Fruit fly (Drosophila melanogaster) whole organism, prepupa: ENCODE data around the gene betaTub85D.

Experiments used
- Blimp-1 ChIP-seq: fragments of 200-800 bp; sonication (Bioruptor generic); optimal IDR thresholded peaks from 3 replicates; lab custom pipeline; 2017; ENCODE audit warnings: missing biosample characterization, missing genetic modification characterization, mild to moderate bottlenecking, moderate library complexity, missing genetic modification reagents
- CG10631 ChIP-seq: fragments of 200-800 bp; sonication (Bioruptor generic); optimal IDR thresholded peaks from 2 replicates; lab custom pipeline; 2016; ENCODE audit warnings: missing biosample characterization, missing genetic modification characterization
- CG11294 ChIP-seq: fragments of 200-800 bp; sonication (Bioruptor generic); IDR thresholded peaks from 2 replicates; pipeline ENCODE4 v1.3.6; 2022; ENCODE audit warnings: missing biosample characterization, missing genetic modification characterization
- CG11902 ChIP-seq: fragments of 200-800 bp; sonication (Bioruptor generic); optimal IDR thresholded peaks from 3 replicates; lab custom pipeline; 2016; ENCODE audit warnings: missing biosample characterization, missing genetic modification characterization
- CG15336 ChIP-seq: fragments of 200-800 bp; sonication (Bioruptor generic); IDR thresholded peaks from 2 replicates; pipeline ENCODE4 v1.3.6; 2022; ENCODE audit warnings: missing biosample characterization, missing genetic modification characterization
- CG31627 ChIP-seq: fragments of 200-800 bp; sonication (Bioruptor generic); optimal IDR thresholded peaks from 3 replicates; lab custom pipeline; 2016; ENCODE audit warnings: missing biosample characterization, missing genetic modification characterization
- CG32006 ChIP-seq: fragments of 200-800 bp; sonication (Bioruptor generic); optimal IDR thresholded peaks from 3 replicates; lab custom pipeline; 2017; ENCODE audit warnings: missing biosample characterization, mild to moderate bottlenecking, missing genetic modification characterization
- CG34406 ChIP-seq: fragments of 200-800 bp; sonication (Bioruptor generic); optimal IDR thresholded peaks from 3 replicates; lab custom pipeline; 2016; ENCODE audit warnings: missing biosample characterization, missing genetic modification characterization
- CG3919 ChIP-seq: fragments of 200-800 bp; sonication (Bioruptor generic); optimal IDR thresholded peaks from 3 replicates; lab custom pipeline; 2016; ENCODE audit warnings: missing biosample characterization, missing genetic modification characterization
- CG4318 ChIP-seq: fragments of 200-800 bp; sonication (Bioruptor generic); optimal IDR thresholded peaks from 3 replicates; lab custom pipeline; 2017; ENCODE audit warnings: missing biosample characterization, mild to moderate bottlenecking, missing genetic modification characterization
- CG6163 ChIP-seq: fragments of 200-800 bp; sonication (Bioruptor generic); IDR thresholded peaks from 3 replicates; pipeline ENCODE4 v1.3.6; 2022; ENCODE audit warnings: missing biosample characterization, missing genetic modification characterization
- CG6276 ChIP-seq: fragments of 200-800 bp; sonication (Bioruptor generic); optimal IDR thresholded peaks from 2 replicates; lab custom pipeline; 2017; ENCODE audit warnings: missing biosample characterization, mild to moderate bottlenecking, missing genetic modification characterization
- CG6792 ChIP-seq: fragments of 200-800 bp; sonication (Bioruptor generic); optimal IDR thresholded peaks from 3 replicates; lab custom pipeline; 2016; ENCODE audit warnings: missing biosample characterization, missing genetic modification characterization
- CG6808 ChIP-seq: fragments of 200-800 bp; sonication (Bioruptor generic); optimal IDR thresholded peaks from 3 replicates; lab custom pipeline; 2017; ENCODE audit warnings: missing biosample characterization, missing genetic modification characterization, mild to moderate bottlenecking, moderate library complexity, missing genetic modification reagents
- CG6854 ChIP-seq: fragments of 200-800 bp; sonication (Bioruptor generic); optimal IDR thresholded peaks from 2 replicates; lab custom pipeline; 2017; ENCODE audit warnings: missing biosample characterization, mild to moderate bottlenecking, missing genetic modification characterization
- CG7368 ChIP-seq: fragments of 200-800 bp; sonication (Bioruptor generic); optimal IDR thresholded peaks from 3 replicates; lab custom pipeline; 2016; ENCODE audit warnings: missing biosample characterization, missing genetic modification characterization
- CG8319 ChIP-seq: fragments of 200-800 bp; sonication (Bioruptor generic); optimal IDR thresholded peaks from 3 replicates; lab custom pipeline; 2016; ENCODE audit warnings: missing biosample characterization, missing genetic modification characterization
- CG8632 ChIP-seq: fragments of 200-800 bp; sonication (Bioruptor generic); optimal IDR thresholded peaks from 3 replicates; lab custom pipeline; 2016; ENCODE audit warnings: missing biosample characterization, missing genetic modification characterization
- Eip75B ChIP-seq: fragments of 200-800 bp; sonication (Bioruptor generic); optimal IDR thresholded peaks from 3 replicates; lab custom pipeline; 2016; ENCODE audit warnings: missing biosample characterization, missing genetic modification characterization
- Eip78C ChIP-seq: fragments of 200-800 bp; sonication (Bioruptor generic); peaks from one replicate; lab custom pipeline; 2016; ENCODE audit warnings: missing biosample characterization, missing genetic modification characterization
- Eip93F ChIP-seq: fragments of 200-800 bp; sonication (Bioruptor generic); optimal IDR thresholded peaks from 2 replicates; lab custom pipeline; 2016; ENCODE audit warnings: missing biosample characterization, mild to moderate bottlenecking, missing genetic modification characterization
- Ets21C ChIP-seq: fragments of 200-800 bp; sonication (Bioruptor generic); optimal IDR thresholded peaks from 3 replicates; lab custom pipeline; 2016; ENCODE audit warnings: missing biosample characterization, missing genetic modification characterization
- Ets96B ChIP-seq: fragments of 200-800 bp; optimal IDR thresholded peaks from 2 replicates; lab custom pipeline; 2019; ENCODE audit warnings: missing biosample characterization, mild to moderate bottlenecking, missing genetic modification characterization, moderate library complexity
- Hr38 ChIP-seq: sonication (Bioruptor generic); optimal IDR thresholded peaks from 2 replicates; lab custom pipeline; 2016; ENCODE audit warnings: missing biosample characterization, missing genetic modification characterization
- Hr4 ChIP-seq: fragments of 200-800 bp; sonication (Bioruptor generic); optimal IDR thresholded peaks from 3 replicates; lab custom pipeline; 2016; ENCODE audit warnings: missing biosample characterization, missing genetic modification characterization
- Met ChIP-seq: fragments of 200-800 bp; sonication (Bioruptor generic); optimal IDR thresholded peaks from 3 replicates; lab custom pipeline; 2016; ENCODE audit warnings: missing biosample characterization, missing genetic modification characterization
- Smox ChIP-seq: fragments of 200-800 bp; sonication (Bioruptor generic); optimal IDR thresholded peaks from 3 replicates; lab custom pipeline; 2016; ENCODE audit warnings: missing biosample characterization, missing genetic modification characterization
- Sox102F ChIP-seq: fragments of 200-800 bp; sonication (Bioruptor generic); optimal IDR thresholded peaks from 2 replicates; lab custom pipeline; 2016; ENCODE audit warnings: missing biosample characterization, mild to moderate bottlenecking, missing genetic modification characterization
- Sox14 ChIP-seq: fragments of 200-800 bp; sonication (Bioruptor generic); optimal IDR thresholded peaks from 3 replicates; lab custom pipeline; 2016; ENCODE audit warnings: missing biosample characterization, missing genetic modification characterization
- Sox15 ChIP-seq: fragments of 200-800 bp; sonication (Bioruptor generic); optimal IDR thresholded peaks from 3 replicates; lab custom pipeline; 2016; ENCODE audit warnings: missing biosample characterization, missing genetic modification characterization
- achi ChIP-seq: fragments of 200-800 bp; sonication (Bioruptor generic); optimal IDR thresholded peaks from 3 replicates; lab custom pipeline; 2016; ENCODE audit warnings: missing biosample characterization, missing genetic modification characterization
- acj6 ChIP-seq: fragments of 200-800 bp; sonication (Bioruptor generic); optimal IDR thresholded peaks from 3 replicates; lab custom pipeline; 2016; ENCODE audit warnings: missing biosample characterization, missing genetic modification characterization
- dac ChIP-seq: fragments of 200-800 bp; sonication (Bioruptor generic); optimal IDR thresholded peaks from 2 replicates; lab custom pipeline; 2017; ENCODE audit warnings: missing biosample characterization, mild to moderate bottlenecking, missing genetic modification characterization
- dsx ChIP-seq: fragments of 200-800 bp; optimal IDR thresholded peaks from 3 replicates; lab custom pipeline; 2019; ENCODE audit warnings: missing biosample characterization, mild to moderate bottlenecking, missing genetic modification characterization, moderate library complexity; ENCODE audit not compliant: poor library complexity, severe bottlenecking
- eg ChIP-seq: fragments of 200-800 bp; sonication (Bioruptor generic); IDR thresholded peaks from 3 replicates; pipeline ENCODE4 v1.3.6; 2022; ENCODE audit warnings: missing biosample characterization, missing genetic modification characterization
- esn ChIP-seq: fragments of 200-800 bp; sonication (Bioruptor generic); optimal IDR thresholded peaks from 2 replicates; lab custom pipeline; 2016; ENCODE audit warnings: missing biosample characterization, mild to moderate bottlenecking, missing genetic modification characterization, moderate library complexity
- fd59A ChIP-seq: fragments of 200-800 bp; sonication (Bioruptor generic); optimal IDR thresholded peaks from 2 replicates; lab custom pipeline; 2017; ENCODE audit warnings: missing biosample characterization, mild to moderate bottlenecking, missing genetic modification characterization, missing genetic modification reagents
- fkh ChIP-seq: fragments of 200-800 bp; sonication (Bioruptor generic); optimal IDR thresholded peaks from 3 replicates; lab custom pipeline; 2017; ENCODE audit warnings: missing biosample characterization, mild to moderate bottlenecking, missing genetic modification characterization, moderate library complexity
- net ChIP-seq: fragments of 200-800 bp; sonication (Bioruptor generic); optimal IDR thresholded peaks from 3 replicates; lab custom pipeline; 2016; ENCODE audit warnings: missing biosample characterization, missing genetic modification characterization
- pdm3 ChIP-seq: fragments of 200-800 bp; sonication (Bioruptor generic); optimal IDR thresholded peaks from 3 replicates; lab custom pipeline; 2016; ENCODE audit warnings: missing biosample characterization, missing genetic modification characterization
- salr ChIP-seq, 2 experiments: fragments of 200-800 bp; sonication (Bioruptor generic); optimal IDR thresholded peaks; 3 replicates each; lab custom pipeline; 2016 to 2018; ENCODE audit warnings: missing biosample characterization in 2 of 2, missing genetic modification characterization in 2 of 2, mild to moderate bottlenecking in 1 of 2
- ss ChIP-seq, 2 experiments: fragments of 200-800 bp; sonication (Bioruptor generic); optimal IDR thresholded peaks; 2 replicates in 1 of 2; 3 replicates in 1 of 2; lab custom pipeline; 2017 to 2018; ENCODE audit warnings: mild to moderate bottlenecking in 2 of 2, missing biosample characterization in 2 of 2, missing genetic modification characterization in 2 of 2, moderate library complexity in 1 of 2
- svp ChIP-seq: fragments of 200-800 bp; sonication (Bioruptor generic); peaks from one replicate; lab custom pipeline; 2016; ENCODE audit warnings: missing biosample characterization, missing genetic modification characterization
- topi ChIP-seq: fragments of 200-800 bp; sonication (Bioruptor generic); optimal IDR thresholded peaks from 3 replicates; lab custom pipeline; 2016; ENCODE audit warnings: missing biosample characterization, missing genetic modification characterization
- vri ChIP-seq: fragments of 200-800 bp; sonication (Bioruptor generic); optimal IDR thresholded peaks from 3 replicates; lab custom pipeline; 2016; ENCODE audit warnings: missing biosample characterization, mild to moderate bottlenecking, missing genetic modification characterization

The betaTub85D gene

DNA sequence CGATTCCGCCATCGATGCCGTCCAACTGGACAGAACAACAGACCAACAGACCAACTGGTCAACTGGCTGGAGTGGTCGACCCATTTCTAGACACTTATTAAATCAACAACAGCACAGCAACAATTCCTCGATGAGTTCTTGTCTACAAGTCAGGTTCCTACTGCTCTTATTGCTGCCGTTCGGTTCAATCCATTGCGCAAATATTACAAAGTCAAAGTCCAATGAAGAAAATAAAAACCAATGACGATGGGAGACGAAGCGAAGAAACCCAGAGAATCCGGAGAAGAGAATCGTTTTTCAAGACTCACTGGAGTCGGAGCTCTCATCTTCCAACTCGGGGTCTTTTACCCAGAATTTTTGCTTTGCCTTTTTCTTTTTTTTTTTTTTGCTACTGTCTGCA is 21.1 kb downstream of the betaTub85D start (continued):
- peak; percentile 88 for TF ChIP-seq CG6808
- no peak for TF ChIP-seq Ets21C (GFP tag; lab: Kevin White, UChicago)
- TF ChIP-seq Ets96B: peak; percentile 42
- TF ChIP-seq CG11294: no peak
- TF ChIP-seq esn: no peak
- TF ChIP-seq vri (GFP tag; lab: Kevin White, UChicago): no peak
- TF ChIP-seq Eip75B (GFP tag; lab: Kevin White, UChicago): no peak
- TF ChIP-seq dac (GFP tag; lab: Kevin White, UChicago): no peak
- peak; percentile 41; the same call in 1 of the 2 replicates for TF ChIP-seq CG15336
- no peak for TF ChIP-seq CG8632 (GFP tag; lab: Kevin White, UChicago)
- no peak for TF ChIP-seq Met (GFP tag; lab: Kevin White, UChicago)
- no peak for TF ChIP-seq CG11902 (GFP tag; lab: Kevin White, UChicago)
- TF ChIP-seq net: peak; percentile 62
- no peak for TF ChIP-seq fkh (GFP tag; lab: Kevin White, UChicago)
- TF ChIP-seq Sox14 (GFP tag; lab: Kevin White, UChicago): no peak
- no peak for TF ChIP-seq topi (GFP tag; lab: Kevin White, UChicago)
- TF ChIP-seq CG4318 (GFP tag; lab: Kevin White, UChicago): no peak
- TF ChIP-seq CG3919: no peak
- no peak for TF ChIP-seq CG6792
- peak; percentile 40; the same call in 1 of the 3 replicates for TF ChIP-seq eg (GFP tag; lab: Robert Waterston, UW)
- TF ChIP-seq Hr38 (GFP tag; lab: Kevin White, UChicago): no peak
- no peak for TF ChIP-seq CG8319 (GFP tag; lab: Kevin White, UChicago)
- TF ChIP-seq dsx (GFP tag; lab: Kevin White, UChicago): peak; percentile 74

DNA sequence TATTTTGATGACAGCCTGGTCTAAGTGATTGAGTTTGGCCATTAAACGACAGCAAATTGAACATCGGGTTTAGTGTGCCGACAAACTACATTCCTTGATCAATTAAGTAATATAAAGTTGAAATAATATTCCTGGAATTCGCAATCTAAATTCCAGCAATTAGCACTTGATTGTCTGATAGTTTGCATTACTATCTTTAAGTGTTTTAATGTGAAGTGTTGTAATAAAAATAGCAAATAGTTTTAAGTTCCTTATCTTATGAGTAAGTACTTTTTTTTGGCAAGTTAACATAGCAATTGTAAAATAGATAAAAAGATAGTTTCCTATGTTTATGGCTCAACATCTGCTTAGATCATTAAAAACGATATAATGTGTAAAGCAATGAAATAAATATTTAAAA is 21.8 kb downstream of the betaTub85D start:
- no peak for TF ChIP-seq acj6 (GFP tag; lab: Kevin White, UChicago)
- no peak for TF ChIP-seq CG32006 (GFP tag; lab: Kevin White, UChicago)
- TF ChIP-seq Smox (GFP tag; lab: Kevin White, UChicago): no peak
- TF ChIP-seq vri (GFP tag; lab: Kevin White, UChicago): no peak
- TF ChIP-seq ss (GFP tag; optimal IDR thresholded peaks at IDR 0.05; lab: Kevin White, UChicago): no peak
- TF ChIP-seq CG6163 (GFP tag; lab: Robert Waterston, UW): no peak
- no peak for TF ChIP-seq Eip78C (GFP tag; lab: Kevin White, UChicago)
- no peak for TF ChIP-seq CG15336
- no peak for TF ChIP-seq fd59A (GFP tag; lab: Kevin White, UChicago)
- no peak for TF ChIP-seq CG10631 (GFP tag; lab: Kevin White, UChicago)
- no peak for TF ChIP-seq Ets21C (GFP tag; lab: Kevin White, UChicago)
- no peak for TF ChIP-seq CG3919

DNA sequence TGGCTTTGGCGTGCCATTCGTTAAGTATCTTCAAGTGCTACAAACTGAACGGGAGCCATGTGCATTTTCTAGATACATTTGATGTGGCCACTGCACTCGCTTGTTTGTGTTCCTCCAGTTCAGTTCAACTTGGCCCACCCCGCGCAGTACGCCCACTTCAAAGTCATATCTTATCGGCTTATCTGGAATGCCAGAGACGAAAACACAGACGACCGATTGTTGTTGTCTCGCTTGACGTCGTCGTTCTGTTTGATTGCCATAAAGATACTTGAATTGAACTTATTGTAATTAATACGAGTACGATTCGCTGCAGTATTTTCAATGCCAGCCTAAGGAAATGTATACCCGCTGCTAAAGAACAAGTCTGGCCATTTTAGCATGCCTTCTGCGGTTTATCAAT is 22.4 kb downstream of the betaTub85D start:
- TF ChIP-seq CG7368 (GFP tag; lab: Kevin White, UChicago) (no peak), vri (GFP tag; lab: Kevin White, UChicago) (peak; percentile 42), Eip78C (GFP tag; lab: Kevin White, UChicago) (peak; percentile 58), Eip93F (GFP tag; lab: Kevin White, UChicago) (peak; percentile 62), CG10631 (GFP tag; lab: Kevin White, UChicago) (no peak), CG6163 (GFP tag; lab: Robert Waterston, UW) (0 out of 3 replicates have a peak, but pooled peaks have one; percentile 19), Sox14 (GFP tag; lab: Kevin White, UChicago) (peak; percentile 10)

DNA sequence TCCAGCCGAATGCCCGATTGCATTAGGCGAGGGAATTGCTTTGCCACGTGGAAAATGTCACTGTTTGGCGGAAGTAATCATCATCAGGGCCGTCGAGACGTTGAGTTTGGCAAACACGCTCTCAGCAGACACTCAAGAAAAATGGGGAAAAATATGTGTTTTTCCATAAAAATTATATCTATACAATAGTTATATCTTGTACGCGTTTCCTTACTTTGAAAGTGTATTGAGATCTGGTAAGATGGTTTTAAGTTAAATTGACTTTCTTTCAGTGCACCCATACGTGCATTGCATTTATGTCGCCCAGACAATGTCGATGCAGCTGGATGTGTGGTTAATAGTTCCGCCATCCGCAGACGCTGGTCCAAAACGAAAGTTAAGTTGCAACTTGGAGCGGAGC is 24.1 kb downstream of the betaTub85D start:
- no peak for TF ChIP-seq CG6854 (GFP tag; lab: Kevin White, UChicago)
- TF ChIP-seq Blimp-1: no peak
- TF ChIP-seq Hr4 (GFP tag; lab: Kevin White, UChicago): peak; percentile 51
- no peak for TF ChIP-seq Sox15 (GFP tag; lab: Kevin White, UChicago)
- no peak for TF ChIP-seq CG4318 (GFP tag; lab: Kevin White, UChicago)
- TF ChIP-seq CG32006 (GFP tag; lab: Kevin White, UChicago): peak; percentile 50
- TF ChIP-seq CG31627 (GFP tag; lab: Kevin White, UChicago): no peak
- peak; percentile 74 for TF ChIP-seq Eip78C (GFP tag; lab: Kevin White, UChicago)
- peak; percentile 12 for TF ChIP-seq achi (GFP tag; lab: Kevin White, UChicago)
- no peak for TF ChIP-seq topi (GFP tag; lab: Kevin White, UChicago)
- no peak for TF ChIP-seq Eip75B (GFP tag; lab: Kevin White, UChicago)
- TF ChIP-seq salr (GFP tag; optimal IDR thresholded peaks at IDR 0.05; lab: Kevin White, UChicago): no peak
- no peak for TF ChIP-seq ss (GFP tag; optimal IDR thresholded peaks at IDR 0.05; lab: Kevin White, UChicago)
- TF ChIP-seq pdm3: no peak
- TF ChIP-seq CG6792: no peak
- no peak for TF ChIP-seq CG34406 (GFP tag; lab: Kevin White, UChicago)
- TF ChIP-seq Sox102F (GFP tag; lab: Kevin White, UChicago): no peak
- TF ChIP-seq CG6276 (GFP tag; lab: Kevin White, UChicago): no peak
- TF ChIP-seq net: no peak
- TF ChIP-seq CG15336: peak; percentile 55
- no peak for TF ChIP-seq Smox (GFP tag; lab: Kevin White, UChicago)
- no peak for TF ChIP-seq svp
